Fruit fly (Drosophila melanogaster) whole organism, embryonic: ENCODE results near the gene drongo.

Source experiments
- CG10147 ChIP-seq: fragments of 200-800 bp; sonication (Bioruptor generic); optimal IDR thresholded peaks from 2 replicates; lab custom pipeline; 2019; ENCODE audit warnings: missing biosample characterization, mild to moderate bottlenecking, missing genetic modification characterization, moderate library complexity
- CG12236 ChIP-seq: fragments of 200-800 bp; sonication (Bioruptor generic); optimal IDR thresholded peaks from 2 replicates; lab custom pipeline; 2016; ENCODE audit warnings: missing biosample characterization, missing genetic modification characterization
- CG12299 ChIP-seq: fragments of 200-800 bp; sonication (Bioruptor generic); optimal IDR thresholded peaks from 2 replicates; lab custom pipeline; 2018; ENCODE audit warnings: missing biosample characterization, mild to moderate bottlenecking, missing genetic modification characterization
- CG13624 ChIP-seq: fragments of 200-800 bp; sonication (Bioruptor generic); optimal IDR thresholded peaks from 2 replicates; lab custom pipeline; 2016; ENCODE audit warnings: missing biosample characterization, missing genetic modification characterization
- CG13775 ChIP-seq: fragments of 200-800 bp; sonication (Bioruptor generic); optimal IDR thresholded peaks from 3 replicates; lab custom pipeline; 2017; ENCODE audit warnings: missing biosample characterization, mild to moderate bottlenecking, missing genetic modification characterization
- CG13894 ChIP-seq: fragments of 200-800 bp; sonication (Bioruptor generic); optimal IDR thresholded peaks from 3 replicates; lab custom pipeline; 2018; ENCODE audit warnings: missing biosample characterization, mild to moderate bottlenecking, missing genetic modification characterization, moderate library complexity
- CG14710 ChIP-seq: fragments of 200-800 bp; sonication (Bioruptor generic); optimal IDR thresholded peaks from 3 replicates; lab custom pipeline; 2019; ENCODE audit warnings: missing biosample characterization, mild to moderate bottlenecking, missing genetic modification characterization, moderate library complexity
- CG15514 ChIP-seq: fragments of 200-800 bp; sonication (Bioruptor generic); optimal IDR thresholded peaks from 3 replicates; lab custom pipeline; 2017; ENCODE audit warnings: missing biosample characterization, missing genetic modification characterization, mild to moderate bottlenecking, moderate library complexity, missing genetic modification reagents
- CG1603 ChIP-seq: fragments of 200-800 bp; sonication (Bioruptor generic); optimal IDR thresholded peaks from 2 replicates; lab custom pipeline; 2019; ENCODE audit warnings: missing biosample characterization, mild to moderate bottlenecking, missing genetic modification characterization, moderate library complexity
- CG2116 ChIP-seq: fragments of 200-800 bp; sonication (Bioruptor generic); optimal IDR thresholded peaks from 3 replicates; lab custom pipeline; 2018; ENCODE audit warnings: missing biosample characterization, mild to moderate bottlenecking, missing genetic modification characterization
- CG33213 ChIP-seq: fragments of 200-800 bp; sonication (Bioruptor generic); optimal IDR thresholded peaks from 3 replicates; lab custom pipeline; 2016; ENCODE audit warnings: missing biosample characterization, missing genetic modification characterization
- CG34376 ChIP-seq: fragments of 200-800 bp; sonication (Bioruptor generic); optimal IDR thresholded peaks from 2 replicates; lab custom pipeline; 2018; ENCODE audit warnings: missing biosample characterization, mild to moderate bottlenecking, missing genetic modification characterization
- CG34422 ChIP-seq: fragments of 200-800 bp; sonication (Bioruptor generic); IDR thresholded peaks from 3 replicates; pipeline ENCODE4 v1.3.6; 2022; ENCODE audit warnings: missing biosample characterization, missing genetic modification characterization
- CG42726 ChIP-seq: fragments of 200-800 bp; sonication (Bioruptor generic); IDR thresholded peaks from 2 replicates; pipeline ENCODE4 v1.3.6; 2022; ENCODE audit warnings: missing biosample characterization, missing genetic modification characterization; ENCODE audit not compliant: partially characterized antibody
- CG4617 ChIP-seq: fragments of 200-800 bp; sonication (Bioruptor generic); optimal IDR thresholded peaks from 3 replicates; lab custom pipeline; 2016; ENCODE audit warnings: missing biosample characterization, missing genetic modification characterization, borderline replicate concordance
- CG9797 ChIP-seq: fragments of 200-800 bp; sonication (Bioruptor generic); optimal IDR thresholded peaks from 3 replicates; lab custom pipeline; 2018; ENCODE audit warnings: missing biosample characterization, mild to moderate bottlenecking, missing genetic modification characterization
- Camta ChIP-seq: fragments of 200-800 bp; sonication (Bioruptor generic); optimal IDR thresholded peaks from 2 replicates; lab custom pipeline; 2016; ENCODE audit warnings: missing biosample characterization, missing genetic modification characterization
- CoRest ChIP-seq: fragments of 200-800 bp; sonication (Bioruptor generic); optimal IDR thresholded peaks from 3 replicates; lab custom pipeline; 2018; ENCODE audit warnings: missing biosample characterization, mild to moderate bottlenecking, missing genetic modification characterization, moderate library complexity
- Dbx ChIP-seq: fragments of 200-800 bp; sonication (Bioruptor generic); IDR thresholded peaks from 3 replicates; pipeline ENCODE4 v1.3.6; 2022; ENCODE audit warnings: missing biosample characterization, missing genetic modification characterization
- Dll ChIP-seq: fragments of 200-800 bp; sonication (Bioruptor generic); IDR thresholded peaks from 4 replicates; pipeline ENCODE4 v1.3.6; 2022; ENCODE audit warnings: missing biosample characterization, missing genetic modification characterization; ENCODE audit not compliant: partially characterized antibody
- E2f2 ChIP-seq: fragments of 200-800 bp; sonication (Bioruptor generic); IDR thresholded peaks from 2 replicates; pipeline ENCODE4 v1.3.6; 2022; ENCODE audit warnings: missing biosample characterization, missing genetic modification characterization
- Eip74EF ChIP-seq, 2 experiments: fragments of 200-800 bp in 1 of 2; fragments of >200 bp in 1 of 2; sonication (Bioruptor generic) in 1 of 2; optimal IDR thresholded peaks; 2 replicates each; lab custom pipeline; 2017 to 2019; ENCODE audit warnings: missing biosample characterization in 2 of 2, missing genetic modification characterization in 2 of 2, mild to moderate bottlenecking in 1 of 2, moderate library complexity in 1 of 2
- Elba2 ChIP-seq: fragments of 200-800 bp; sonication (Bioruptor generic); optimal IDR thresholded peaks from 3 replicates; lab custom pipeline; 2016; ENCODE audit warnings: missing biosample characterization, missing genetic modification characterization
- Fer1 ChIP-seq: fragments of 200-800 bp; sonication (Bioruptor generic); optimal IDR thresholded peaks from 2 replicates; lab custom pipeline; 2017; ENCODE audit warnings: missing biosample characterization, mild to moderate bottlenecking, missing genetic modification characterization
- Med ChIP-seq: fragments of 200-800 bp; sonication (Bioruptor generic); peaks from one replicate; lab custom pipeline; 2016; ENCODE audit warnings: missing biosample characterization, missing genetic modification characterization, mild to moderate bottlenecking, inconsistent platforms, moderate library complexity
- NC2α ChIP-seq: fragments of 200-800 bp; sonication (Bioruptor generic); optimal IDR thresholded peaks from 2 replicates; lab custom pipeline; 2016; ENCODE audit warnings: missing biosample characterization, missing genetic modification characterization
- NfI ChIP-seq: fragments of 200-800 bp; sonication (Bioruptor generic); optimal IDR thresholded peaks from 3 replicates; lab custom pipeline; 2018; ENCODE audit warnings: missing biosample characterization, mild to moderate bottlenecking, missing genetic modification characterization, moderate library complexity
- Sin3A ChIP-seq: fragments of >200 bp; optimal IDR thresholded peaks from 2 replicates; lab custom pipeline; 2018
- YL-1 ChIP-seq: fragments of 200-800 bp; sonication (Bioruptor generic); optimal IDR thresholded peaks from 3 replicates; lab custom pipeline; 2017; ENCODE audit warnings: missing biosample characterization, mild to moderate bottlenecking, missing genetic modification characterization
- amos ChIP-seq: fragments of 200-800 bp; sonication (Bioruptor generic); IDR thresholded peaks from 2 replicates; pipeline ENCODE4 v1.3.6; 2022; ENCODE audit warnings: missing biosample characterization, missing genetic modification characterization; ENCODE audit not compliant: partially characterized antibody
- ara ChIP-seq: fragments of 200-800 bp; sonication (Bioruptor generic); IDR thresholded peaks from 2 replicates; pipeline ENCODE4 v1.3.6; 2022; ENCODE audit warnings: missing biosample characterization, missing genetic modification characterization
- caup ChIP-seq: fragments of 200-800 bp; sonication (Bioruptor generic); optimal IDR thresholded peaks from 3 replicates; lab custom pipeline; 2017; ENCODE audit warnings: missing biosample characterization, mild to moderate bottlenecking, missing genetic modification characterization, moderate library complexity; ENCODE audit not compliant: severe bottlenecking
- crol ChIP-seq: fragments of 200-800 bp; sonication (Bioruptor generic); IDR thresholded peaks from 2 replicates; pipeline ENCODE4 v1.3.6; 2022; ENCODE audit warnings: missing biosample characterization, missing genetic modification characterization
- dmrt11E ChIP-seq: fragments of 200-800 bp; sonication (Bioruptor generic); optimal IDR thresholded peaks from 3 replicates; lab custom pipeline; 2018; ENCODE audit warnings: missing biosample characterization, mild to moderate bottlenecking, missing genetic modification characterization, moderate library complexity
- grau ChIP-seq: fragments of 200-800 bp; optimal IDR thresholded peaks from 3 replicates; lab custom pipeline; 2019; ENCODE audit warnings: missing biosample characterization, mild to moderate bottlenecking, missing genetic modification characterization, moderate library complexity
- kah ChIP-seq: fragments of 200-800 bp; sonication (Bioruptor generic); optimal IDR thresholded peaks from 2 replicates; lab custom pipeline; 2018; ENCODE audit warnings: missing biosample characterization, mild to moderate bottlenecking, missing genetic modification characterization
- nmo ChIP-seq: fragments of 200-800 bp; sonication (Bioruptor generic); optimal IDR thresholded peaks from 2 replicates; lab custom pipeline; 2018; ENCODE audit warnings: missing biosample characterization, mild to moderate bottlenecking, missing genetic modification characterization, moderate library complexity
- odd ChIP-seq: fragments of 200-800 bp; sonication (Bioruptor generic); optimal IDR thresholded peaks from 2 replicates; lab custom pipeline; 2017; ENCODE audit warnings: missing biosample characterization, mild to moderate bottlenecking, missing genetic modification characterization
- onecut ChIP-seq: fragments of 200-800 bp; sonication (Bioruptor generic); IDR thresholded peaks from 2 replicates; pipeline ENCODE4 v1.3.6; 2022; ENCODE audit warnings: missing biosample characterization, missing genetic modification characterization
- phol ChIP-seq: fragments of 200-800 bp; sonication (Bioruptor generic); optimal IDR thresholded peaks from 3 replicates; lab custom pipeline; 2018; ENCODE audit warnings: missing biosample characterization, mild to moderate bottlenecking, missing genetic modification characterization, moderate library complexity
- scrt ChIP-seq: fragments of 200-800 bp; sonication (Bioruptor generic); optimal IDR thresholded peaks from 2 replicates; lab custom pipeline; 2018; ENCODE audit warnings: missing biosample characterization, mild to moderate bottlenecking, missing genetic modification characterization, moderate library complexity
- sens ChIP-seq: fragments of 200-800 bp; sonication (Bioruptor generic); peaks from one replicate; lab custom pipeline; 2016; ENCODE audit warnings: missing biosample characterization, missing genetic modification characterization
- slbo ChIP-seq: fragments of 200-800 bp; sonication (Bioruptor generic); IDR thresholded peaks from 2 replicates; pipeline ENCODE4 v1.3.6; 2022; ENCODE audit warnings: missing biosample characterization, missing genetic modification characterization
- stwl ChIP-seq: fragments of 200-800 bp; sonication (Bioruptor generic); optimal IDR thresholded peaks from 3 replicates; lab custom pipeline; 2018; ENCODE audit warnings: missing biosample characterization, mild to moderate bottlenecking, missing genetic modification characterization, moderate library complexity
- sug ChIP-seq: fragments of 200-800 bp; optimal IDR thresholded peaks from 2 replicates; lab custom pipeline; 2019; ENCODE audit warnings: missing biosample characterization, mild to moderate bottlenecking, missing genetic modification characterization, moderate library complexity
- vvl ChIP-seq: fragments of 200-800 bp; sonication (Bioruptor generic); IDR thresholded peaks from 2 replicates; pipeline ENCODE4 v1.3.6; 2022; ENCODE audit warnings: missing biosample characterization, missing genetic modification characterization
- wek ChIP-seq: fragments of 200-800 bp; sonication (Bioruptor generic); optimal IDR thresholded peaks from 3 replicates; lab custom pipeline; 2018; ENCODE audit warnings: missing biosample characterization, mild to moderate bottlenecking, missing genetic modification characterization, moderate library complexity
- wor ChIP-seq: fragments of 200-800 bp; sonication (Bioruptor generic); IDR thresholded peaks from 2 replicates; pipeline ENCODE4 v1.3.6; 2022; ENCODE audit warnings: missing biosample characterization, missing genetic modification characterization

drongo gene

dm6 chr2L:821242-821985 is 29.5 kb downstream of the drongo start, which contains the start of gene CG3662 (continued):
- peak; percentile 99 for TF ChIP-seq onecut (GFP tag; lab: Robert Waterston, UW)
- TF ChIP-seq NC2α, result no peak
- no peak for TF ChIP-seq kah (GFP tag; lab: Kevin White, UChicago)
- TF ChIP-seq CG13624 (GFP tag; lab: Kevin White, UChicago), result peak; percentile 97
- no peak for TF ChIP-seq Camta (GFP tag; lab: Kevin White, UChicago)
- no peak for TF ChIP-seq slbo
- TF ChIP-seq YL-1 (GFP tag; lab: Kevin White, UChicago), result peak; percentile 77
- TF ChIP-seq wor, result no peak
- TF ChIP-seq Elba2 (GFP tag; lab: Kevin White, UChicago), result no peak
- peak; percentile 46; the same call in 1 of the 2 replicates for TF ChIP-seq amos (GFP tag; lab: Robert Waterston, UW)
- peak; percentile 99 for TF ChIP-seq E2f2
- TF ChIP-seq sens (GFP tag; lab: Kevin White, UChicago), result peak; percentile 62
- TF ChIP-seq crol (GFP tag; lab: Robert Waterston, UW), result peak; percentile 87
- TF ChIP-seq Sin3A (lab: Kevin White, UChicago), result peak; percentile 46
- TF ChIP-seq CG14710 (tag; lab: Kevin White, UChicago), result peak; percentile 63
- TF ChIP-seq grau, result peak; percentile 19
- no peak for TF ChIP-seq wek (GFP tag; lab: Kevin White, UChicago)
- peak; percentile 39 for TF ChIP-seq CoRest (tag; lab: Kevin White, UChicago)
- peak; percentile 87 for TF ChIP-seq CG15514 (GFP tag; lab: Kevin White, UChicago)
- TF ChIP-seq CG34422 (GFP tag; lab: Robert Waterston, UW), result peak; percentile 43; the same call in 1 of the 3 replicates
- TF ChIP-seq CG42726, result peak; percentile 49; the same call in 1 of the 2 replicates
- TF ChIP-seq NfI (GFP tag; lab: Kevin White, UChicago), result peak; percentile 8
- peak; percentile 29 for TF ChIP-seq CG12299 (tag; lab: Kevin White, UChicago)
- no peak for TF ChIP-seq CG12236 (GFP tag; lab: Kevin White, UChicago)
- TF ChIP-seq CG9797 (GFP tag; lab: Kevin White, UChicago), result peak; percentile 89
- peak; percentile 87 for TF ChIP-seq CG4617 (GFP tag; lab: Kevin White, UChicago)
- TF ChIP-seq CG13775, result no peak
- peak; percentile 5; the same call in 1 of the 3 replicates for TF ChIP-seq Dbx
- TF ChIP-seq CG34376 (GFP tag; lab: Kevin White, UChicago), result peak; percentile 46
- peak; percentile 17 for TF ChIP-seq nmo (GFP tag; lab: Kevin White, UChicago)
- TF ChIP-seq CG10147 (GFP tag; lab: Kevin White, UChicago), result peak; percentile 1
- peak; percentile 18 for TF ChIP-seq caup (GFP tag; lab: Kevin White, UChicago)
- TF ChIP-seq phol (tag; lab: Kevin White, UChicago), result peak; percentile 60
- TF ChIP-seq CG1603 (tag; lab: Kevin White, UChicago), result peak; percentile 81
- no peak for TF ChIP-seq Eip74EF (GFP tag; optimal IDR thresholded peaks at IDR 0.05; lab: Kevin White, UChicago)
- no peak for TF ChIP-seq dmrt11E (tag; lab: Kevin White, UChicago)
- peak; percentile 33 for TF ChIP-seq Fer1
- peak; percentile 22 for TF ChIP-seq CG33213 (GFP tag; lab: Kevin White, UChicago)
- 0 out of 2 replicates have a peak, but pooled peaks have one; percentile 24 for TF ChIP-seq vvl (GFP tag; lab: Robert Waterston, UW)
- TF ChIP-seq Med, result peak; percentile 88
- peak; percentile 65 for TF ChIP-seq CG2116 (GFP tag; lab: Kevin White, UChicago)
- peak; percentile 36 for TF ChIP-seq sug (tag; lab: Kevin White, UChicago)
- peak; percentile 69 for TF ChIP-seq stwl (tag; lab: Kevin White, UChicago)
- peak; percentile 49; the same call in 2 of the 4 replicates for TF ChIP-seq Dll (GFP tag; lab: Robert Waterston, UW)
- peak; percentile 7 for TF ChIP-seq scrt
- TF ChIP-seq CG13894 (tag; lab: Kevin White, UChicago), result peak; percentile 40
- no peak for TF ChIP-seq odd (GFP tag; lab: Kevin White, UChicago)
- TF ChIP-seq ara (GFP tag; lab: Robert Waterston, UW), result no peak
